Fruit fly (Drosophila melanogaster) whole organism, embryonic: ENCODE measurements around the gene CG31974.

Experiments
- CG11398 ChIP-seq: fragments of 200-800 bp; sonication (Bioruptor generic); optimal IDR thresholded peaks from 2 replicates; lab custom pipeline; 2016; ENCODE audit warnings: missing biosample characterization, missing genetic modification characterization
- CG13123 ChIP-seq: fragments of 200-800 bp; sonication (Bioruptor generic); optimal IDR thresholded peaks from 2 replicates; lab custom pipeline; 2016; ENCODE audit warnings: missing biosample characterization, missing genetic modification characterization
- CG15269 ChIP-seq: fragments of 200-800 bp; sonication (Bioruptor generic); optimal IDR thresholded peaks from 2 replicates; lab custom pipeline; 2018; ENCODE audit warnings: missing biosample characterization, mild to moderate bottlenecking, missing genetic modification characterization, moderate library complexity
- CG5245 ChIP-seq: fragments of 200-800 bp; sonication (Bioruptor generic); optimal IDR thresholded peaks from 3 replicates; lab custom pipeline; 2016; ENCODE audit warnings: missing biosample characterization, missing genetic modification characterization
- Dll ChIP-seq: fragments of 200-800 bp; sonication (Bioruptor generic); IDR thresholded peaks from 4 replicates; pipeline ENCODE4 v1.3.6; 2022; ENCODE audit warnings: missing biosample characterization, missing genetic modification characterization; ENCODE audit not compliant: partially characterized antibody
- HLH3B ChIP-seq: fragments of 200-800 bp; sonication (Bioruptor generic); IDR thresholded peaks from 2 replicates; pipeline ENCODE4 v1.3.6; 2022; ENCODE audit warnings: missing biosample characterization, missing genetic modification characterization
- NK7.1 ChIP-seq: fragments of 200-800 bp; sonication (Bioruptor generic); optimal IDR thresholded peaks from 3 replicates; lab custom pipeline; 2016; ENCODE audit warnings: missing biosample characterization, missing genetic modification characterization
- cwo ChIP-seq: fragments of 200-800 bp; sonication (Bioruptor generic); optimal IDR thresholded peaks from 3 replicates; lab custom pipeline; 2017; ENCODE audit warnings: missing biosample characterization, missing genetic modification characterization, mild to moderate bottlenecking, moderate library complexity, missing genetic modification reagents
- ewg ChIP-seq: fragments of 200-800 bp; sonication (Bioruptor generic); optimal IDR thresholded peaks from 3 replicates; lab custom pipeline; 2017; ENCODE audit warnings: mild to moderate bottlenecking, missing biosample characterization, missing genetic modification reagents, missing genetic modification characterization
- phol ChIP-seq: fragments of 200-800 bp; sonication (Bioruptor generic); optimal IDR thresholded peaks from 3 replicates; lab custom pipeline; 2018; ENCODE audit warnings: missing biosample characterization, mild to moderate bottlenecking, missing genetic modification characterization, moderate library complexity

- TF ChIP-seq ewg (GFP tag; lab: Kevin White, UChicago) (no peak), CG11398 (GFP tag; lab: Kevin White, UChicago) (no peak), CG5245 (GFP tag; lab: Kevin White, UChicago) (no peak), cwo (GFP tag; lab: Kevin White, UChicago) (no peak), phol (no peak), CG15269 (tag; lab: Kevin White, UChicago) (no peak), NK7.1 (GFP tag; lab: Kevin White, UChicago) (no peak), Dll (GFP tag; lab: Robert Waterston, UW) (no peak), CG13123 (GFP tag; lab: Kevin White, UChicago) (no peak), HLH3B (GFP tag; lab: Robert Waterston, UW) (no peak)
Measured at dm6 chr2L:170383-170782, 27.5 kb upstream of the CG31974 start.
